Fruit fly (Drosophila melanogaster) whole organism, embryonic: Measurements from ENCODE around the gene CheB38b.

ENCODE experiments used
- ATbp ChIP-seq: fragments of 200-800 bp; sonication (Bioruptor generic); optimal IDR thresholded peaks from 2 replicates; lab custom pipeline; 2017; ENCODE audit warnings: missing biosample characterization, mild to moderate bottlenecking, missing genetic modification characterization, missing genetic modification reagents
- Aef1 ChIP-seq: fragments of 200-800 bp; sonication (Bioruptor generic); IDR thresholded peaks from 3 replicates; pipeline ENCODE4 v1.3.6; 2022; ENCODE audit warnings: missing biosample characterization, missing genetic modification characterization
- Awh ChIP-seq: fragments of 200-800 bp; sonication (Bioruptor generic); IDR thresholded peaks from 2 replicates; pipeline ENCODE4, ENCODE4 v1.3.6; 2022; ENCODE audit warnings: missing biosample characterization, missing genetic modification characterization
- Blimp-1 ChIP-seq: fragments of 200-800 bp; sonication (Bioruptor generic); optimal IDR thresholded peaks from 3 replicates; lab custom pipeline; 2018; ENCODE audit warnings: missing biosample characterization, missing genetic modification characterization, mild to moderate bottlenecking, moderate library complexity, missing genetic modification reagents
- CG10543 ChIP-seq: fragments of 200-800 bp; sonication (Bioruptor generic); optimal IDR thresholded peaks from 3 replicates; lab custom pipeline; 2017; ENCODE audit warnings: missing biosample characterization, mild to moderate bottlenecking, missing genetic modification characterization, moderate library complexity
- CG1233 ChIP-seq: fragments of 200-800 bp; sonication (Bioruptor generic); optimal IDR thresholded peaks from 4 replicates; lab custom pipeline; 2018; ENCODE audit warnings: missing biosample characterization, mild to moderate bottlenecking, missing genetic modification characterization
- CG12769 ChIP-seq: fragments of 200-800 bp; sonication (Bioruptor generic); optimal IDR thresholded peaks from 2 replicates; lab custom pipeline; 2019; ENCODE audit warnings: missing biosample characterization, mild to moderate bottlenecking, missing genetic modification characterization, moderate library complexity
- CG13287 ChIP-seq: fragments of 200-800 bp; sonication (Bioruptor generic); IDR thresholded peaks from 2 replicates; pipeline ENCODE4 v1.3.6; 2022; ENCODE audit warnings: missing biosample characterization, missing genetic modification characterization; ENCODE audit not compliant: partially characterized antibody
- CG13296 ChIP-seq: fragments of 200-800 bp; sonication (Bioruptor generic); optimal IDR thresholded peaks from 3 replicates; lab custom pipeline; 2018; ENCODE audit warnings: missing biosample characterization, mild to moderate bottlenecking, missing genetic modification characterization
- CG15011 ChIP-seq: fragments of 200-800 bp; sonication (Bioruptor generic); optimal IDR thresholded peaks from 3 replicates; lab custom pipeline; 2018; ENCODE audit warnings: missing biosample characterization, mild to moderate bottlenecking, missing genetic modification characterization
- CG31365 ChIP-seq: fragments of 200-800 bp; sonication (Bioruptor generic); optimal IDR thresholded peaks from 2 replicates; lab custom pipeline; 2018; ENCODE audit warnings: missing biosample characterization, mild to moderate bottlenecking, missing genetic modification characterization
- CG34224 ChIP-seq: fragments of 200-800 bp; sonication (Bioruptor generic); IDR thresholded peaks from 3 replicates; pipeline ENCODE4 v1.3.6; 2022; ENCODE audit warnings: missing biosample characterization, missing genetic modification characterization; ENCODE audit not compliant: partially characterized antibody
- CG4282 ChIP-seq: fragments of 200-800 bp; sonication (Bioruptor generic); optimal IDR thresholded peaks from 2 replicates; lab custom pipeline; 2016; ENCODE audit warnings: missing biosample characterization, missing genetic modification characterization
- CG5953 ChIP-seq: fragments of 200-800 bp; sonication (Bioruptor generic); IDR thresholded peaks from 2 replicates; pipeline ENCODE4 v1.3.6; 2022; ENCODE audit warnings: missing biosample characterization, missing genetic modification characterization
- CG6254 ChIP-seq: fragments of 200-800 bp; sonication (Bioruptor generic); optimal IDR thresholded peaks from 3 replicates; lab custom pipeline; 2017; ENCODE audit warnings: mild to moderate bottlenecking, missing biosample characterization, missing genetic modification reagents, missing genetic modification characterization
- CG6689 ChIP-seq: fragments of 200-800 bp; sonication (Bioruptor generic); IDR thresholded peaks from 2 replicates; pipeline ENCODE4 v1.3.6; 2022; ENCODE audit warnings: missing biosample characterization, missing genetic modification characterization
- CG6813 ChIP-seq: fragments of 200-800 bp; sonication (Bioruptor generic); optimal IDR thresholded peaks from 2 replicates; lab custom pipeline; 2017; ENCODE audit warnings: missing biosample characterization, missing genetic modification characterization, mild to moderate bottlenecking, moderate library complexity, missing genetic modification reagents
- CG9817 ChIP-seq: fragments of 200-800 bp; sonication (Bioruptor generic); optimal IDR thresholded peaks from 2 replicates; lab custom pipeline; 2018; ENCODE audit warnings: missing biosample characterization, mild to moderate bottlenecking, missing genetic modification characterization, moderate library complexity
- D19B ChIP-seq: fragments of 200-800 bp; sonication (Bioruptor generic); optimal IDR thresholded peaks from 2 replicates; lab custom pipeline; 2017; ENCODE audit warnings: missing biosample characterization, mild to moderate bottlenecking, missing genetic modification characterization
- Dip2 ChIP-seq: fragments of 200-800 bp; sonication (Bioruptor generic); IDR thresholded peaks from 2 replicates; pipeline ENCODE4 v1.3.6; 2022; ENCODE audit warnings: missing biosample characterization, missing genetic modification characterization
- Dref ChIP-seq: fragments of 200-800 bp; sonication (Bioruptor generic); IDR thresholded peaks from 2 replicates; pipeline ENCODE4 v1.3.6; 2022; ENCODE audit warnings: missing biosample characterization, missing genetic modification characterization
- Elba2 ChIP-seq: fragments of 200-800 bp; sonication (Bioruptor generic); optimal IDR thresholded peaks from 3 replicates; lab custom pipeline; 2016; ENCODE audit warnings: missing biosample characterization, missing genetic modification characterization
- Hr39 ChIP-seq: fragments of >200 bp; optimal IDR thresholded peaks from 2 replicates; lab custom pipeline; 2017
- MESR4 ChIP-seq: fragments of 200-800 bp; sonication (Bioruptor generic); optimal IDR thresholded peaks from 2 replicates; lab custom pipeline; 2018; ENCODE audit warnings: missing biosample characterization, mild to moderate bottlenecking, missing genetic modification characterization, moderate library complexity
- Med ChIP-seq: fragments of 200-800 bp; sonication (Bioruptor generic); peaks from one replicate; lab custom pipeline; 2016; ENCODE audit warnings: missing biosample characterization, missing genetic modification characterization, mild to moderate bottlenecking, inconsistent platforms, moderate library complexity
- PHDP ChIP-seq: fragments of 200-800 bp; sonication (Bioruptor generic); optimal IDR thresholded peaks from 3 replicates; lab custom pipeline; 2018; ENCODE audit warnings: missing biosample characterization, mild to moderate bottlenecking, missing genetic modification characterization, moderate library complexity
- Tbp ChIP-seq: fragments of >200 bp; optimal IDR thresholded peaks from 2 replicates; lab custom pipeline; 2018; ENCODE audit warnings: missing biosample characterization, missing genetic modification characterization
- Trl ChIP-seq, 3 experiments: fragments of >200 bp in 2 of 3; fragments of 200-800 bp in 1 of 3; sonication (Bioruptor generic) in 1 of 3; optimal IDR thresholded peaks; 2 replicates in 1 of 3; 3 replicates in 2 of 3; lab custom pipeline; 2016 to 2017; ENCODE audit warnings: missing biosample characterization in 1 of 3, missing genetic modification characterization in 1 of 3
- ato ChIP-seq: fragments of 200-800 bp; sonication (Bioruptor generic); IDR thresholded peaks from 2 replicates; pipeline ENCODE4 v1.3.6; 2022; ENCODE audit warnings: missing biosample characterization, missing genetic modification characterization; ENCODE audit not compliant: partially characterized antibody
- chm ChIP-seq: fragments of 200-800 bp; sonication (Bioruptor generic); IDR thresholded peaks from 2 replicates; pipeline ENCODE4 v1.3.6; 2022; ENCODE audit warnings: missing biosample characterization, missing genetic modification characterization
- dysf ChIP-seq: fragments of 200-800 bp; sonication (Bioruptor generic); IDR thresholded peaks from 3 replicates; pipeline ENCODE4 v1.3.6; 2022; ENCODE audit warnings: missing biosample characterization, missing genetic modification characterization
- fd3F ChIP-seq: fragments of 200-800 bp; sonication (Bioruptor generic); optimal IDR thresholded peaks from 2 replicates; lab custom pipeline; 2018; ENCODE audit warnings: missing biosample characterization, mild to moderate bottlenecking, missing genetic modification characterization, moderate library complexity
- gsb ChIP-seq: fragments of 200-800 bp; sonication (Bioruptor generic); IDR thresholded peaks from 2 replicates; pipeline ENCODE4 v1.3.6; 2022; ENCODE audit warnings: missing biosample characterization, missing genetic modification characterization
- hbn ChIP-seq: fragments of 200-800 bp; sonication (Bioruptor generic); IDR thresholded peaks from 2 replicates; pipeline ENCODE4 v1.3.6; 2022; ENCODE audit warnings: missing biosample characterization, missing genetic modification characterization; ENCODE audit not compliant: partially characterized antibody
- hth ChIP-seq: fragments of >200 bp; optimal IDR thresholded peaks from 2 replicates; lab custom pipeline; 2017; ENCODE audit warnings: inconsistent platforms
- mirr ChIP-seq: fragments of 200-800 bp; sonication (Bioruptor generic); optimal IDR thresholded peaks from 3 replicates; lab custom pipeline; 2018; ENCODE audit warnings: missing biosample characterization, mild to moderate bottlenecking, missing genetic modification characterization
- mld ChIP-seq: fragments of 200-800 bp; sonication (Bioruptor generic); IDR thresholded peaks from 3 replicates; pipeline ENCODE4 v1.3.6; 2022; ENCODE audit warnings: missing biosample characterization, missing genetic modification characterization; ENCODE audit not compliant: partially characterized antibody
- phol ChIP-seq: fragments of 200-800 bp; sonication (Bioruptor generic); optimal IDR thresholded peaks from 3 replicates; lab custom pipeline; 2018; ENCODE audit warnings: missing biosample characterization, mild to moderate bottlenecking, missing genetic modification characterization, moderate library complexity
- prd ChIP-seq, 3 experiments: fragments of >200 bp in 2 of 3; fragments of 200-800 bp in 1 of 3; sonication (Bioruptor generic) in 1 of 3; optimal IDR thresholded peaks in 2 of 3; IDR thresholded peaks in 1 of 3; 2 replicates in 2 of 3; 3 replicates in 1 of 3; pipeline versions ENCODE4 v1.3.6 to Lab custom; 2017 to 2022; ENCODE audit warnings: missing biosample characterization in 1 of 3, missing genetic modification characterization in 1 of 3
- row ChIP-seq: fragments of 200-800 bp; sonication (Bioruptor generic); IDR thresholded peaks from 3 replicates; pipeline ENCODE4 v1.3.6; 2022; ENCODE audit warnings: missing biosample characterization, missing genetic modification characterization
- run ChIP-seq: fragments of 200-800 bp; sonication (Bioruptor generic); optimal IDR thresholded peaks from 3 replicates; lab custom pipeline; 2018; ENCODE audit warnings: missing biosample characterization, mild to moderate bottlenecking, missing genetic modification characterization
- schlank ChIP-seq: fragments of 200-800 bp; sonication (Bioruptor generic); optimal IDR thresholded peaks from 2 replicates; lab custom pipeline; 2018; ENCODE audit warnings: missing biosample characterization, mild to moderate bottlenecking, missing genetic modification characterization
- slbo ChIP-seq: fragments of 200-800 bp; sonication (Bioruptor generic); IDR thresholded peaks from 2 replicates; pipeline ENCODE4 v1.3.6; 2022; ENCODE audit warnings: missing biosample characterization, missing genetic modification characterization
- sob ChIP-seq: fragments of 200-800 bp; sonication (Bioruptor generic); IDR thresholded peaks from 2 replicates; pipeline ENCODE4 v1.3.6; 2022; ENCODE audit warnings: missing biosample characterization, missing genetic modification characterization
- tap ChIP-seq: fragments of 200-800 bp; optimal IDR thresholded peaks from 3 replicates; lab custom pipeline; 2019; ENCODE audit warnings: missing biosample characterization, mild to moderate bottlenecking, missing genetic modification characterization, moderate library complexity
- tgo ChIP-seq: fragments of 200-800 bp; sonication (Bioruptor generic); IDR thresholded peaks from 3 replicates; pipeline ENCODE4 v1.3.6; 2022; ENCODE audit warnings: missing biosample characterization, missing genetic modification characterization
- wek ChIP-seq: fragments of 200-800 bp; sonication (Bioruptor generic); optimal IDR thresholded peaks from 3 replicates; lab custom pipeline; 2018; ENCODE audit warnings: missing biosample characterization, mild to moderate bottlenecking, missing genetic modification characterization, moderate library complexity
- z ChIP-seq: fragments of 200-800 bp; sonication (Bioruptor generic); IDR thresholded peaks from 3 replicates; pipeline ENCODE4 v1.3.6; 2022; ENCODE audit warnings: missing biosample characterization, missing genetic modification characterization

CheB38b gene

DNA sequence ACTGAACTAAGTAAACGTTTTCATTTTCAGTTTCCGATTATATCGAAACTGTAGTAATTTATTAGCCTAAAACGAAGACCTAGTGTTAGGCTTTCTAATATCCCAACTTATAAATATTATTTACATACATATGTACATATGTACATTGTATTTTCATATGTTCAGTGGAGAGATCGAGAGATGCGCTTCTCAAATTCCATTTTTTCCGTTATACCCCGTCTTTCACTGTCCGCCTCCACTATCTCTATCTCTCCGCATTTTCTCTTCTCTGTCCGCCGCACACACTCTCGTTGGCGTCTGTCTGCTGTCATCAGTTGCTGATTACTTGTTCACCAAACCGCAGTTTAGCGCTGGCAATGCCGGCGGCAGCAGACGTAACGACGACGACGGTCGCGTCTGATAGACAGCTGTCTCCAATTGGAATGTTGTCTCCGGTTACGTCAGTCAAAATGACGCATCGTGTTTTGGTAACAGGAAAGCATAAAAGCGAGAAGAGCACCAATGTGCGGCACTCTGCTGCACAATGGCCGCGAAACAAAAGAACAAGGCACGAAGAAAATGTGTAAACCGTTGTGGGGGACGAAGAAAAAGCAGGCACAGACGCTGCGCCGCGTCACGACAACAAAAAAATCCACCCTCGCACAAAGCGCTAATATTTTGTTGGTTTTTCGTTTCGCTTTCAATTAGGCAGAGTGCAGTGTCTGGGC is 5.6 kb upstream of the CheB38b start, which contains the start of gene CG9331 (continued):
- 0 out of 2 replicates have a peak, but pooled peaks have one; percentile 3 for TF ChIP-seq CG5953 (GFP tag; lab: Robert Waterston, UW)
- TF ChIP-seq CG12769 (tag; lab: Kevin White, UChicago) = peak; percentile 33
- peak; percentile 55 to 66 for TF ChIP-seq Trl (optimal IDR thresholded peaks at IDR 0.05; lab: Kevin White, UChicago)
- TF ChIP-seq Trl (GFP tag; optimal IDR thresholded peaks at IDR 0.05; lab: Kevin White, UChicago) = no peak
- TF ChIP-seq prd (optimal IDR thresholded peaks at IDR 0.05; lab: Kevin White, UChicago) = no peak
- TF ChIP-seq prd (GFP tag; IDR thresholded peaks at IDR 0.05; lab: Robert Waterston, UW) = no peak
- peak; percentile 85 for TF ChIP-seq Elba2 (GFP tag; lab: Kevin White, UChicago)
- TF ChIP-seq schlank (tag; lab: Kevin White, UChicago) = no peak
- peak; percentile 36 for TF ChIP-seq CG6254 (GFP tag; lab: Kevin White, UChicago)
- peak; percentile 33; the same call in 1 of the 2 replicates for TF ChIP-seq CG13287
- TF ChIP-seq CG6689 = no peak
- TF ChIP-seq phol (tag; lab: Kevin White, UChicago) = no peak
- TF ChIP-seq Tbp (GFP tag; lab: Kevin White, UChicago) = no peak
- TF ChIP-seq CG4282 (GFP tag; lab: Kevin White, UChicago) = no peak
- peak; percentile 20 for TF ChIP-seq wek (GFP tag; lab: Kevin White, UChicago)
- no peak for TF ChIP-seq Hr39 (lab: Kevin White, UChicago)
- no peak for TF ChIP-seq slbo
- no peak for TF ChIP-seq Awh (GFP tag; lab: Robert Waterston, UW)
- no peak for TF ChIP-seq D19B (GFP tag; lab: Kevin White, UChicago)
- TF ChIP-seq row (GFP tag; lab: Robert Waterston, UW) = peak; percentile 5
- TF ChIP-seq ato (GFP tag; lab: Robert Waterston, UW) = peak; percentile 59; the same call in 1 of the 2 replicates
- TF ChIP-seq Med (GFP tag; lab: Kevin White, UChicago) = peak; percentile 90
- TF ChIP-seq hbn (GFP tag; lab: Robert Waterston, UW) = 0 out of 2 replicates have a peak, but pooled peaks have one; percentile 23
- peak; percentile 88 for TF ChIP-seq run (tag; lab: Kevin White, UChicago)
- no peak for TF ChIP-seq CG15011 (GFP tag; lab: Kevin White, UChicago)
- TF ChIP-seq PHDP (tag; lab: Kevin White, UChicago) = no peak
- no peak for TF ChIP-seq MESR4 (GFP tag; lab: Kevin White, UChicago)
- TF ChIP-seq chm (GFP tag; lab: Robert Waterston, UW) = peak; percentile 64; the same call in 1 of the 2 replicates
- TF ChIP-seq ATbp (GFP tag; lab: Kevin White, UChicago) = no peak
- no peak for TF ChIP-seq CG13296
- no peak for TF ChIP-seq tap
- TF ChIP-seq sob (GFP tag; lab: Robert Waterston, UW) = 0 out of 2 replicates have a peak, but pooled peaks have one; percentile 45
- no peak for TF ChIP-seq gsb (GFP tag; lab: Robert Waterston, UW)
- 0 out of 3 replicates have a peak, but pooled peaks have one; percentile 47 for TF ChIP-seq mld (GFP tag; lab: Robert Waterston, UW)
- peak; percentile 74 for TF ChIP-seq mirr (GFP tag; lab: Kevin White, UChicago)
- 0 out of 3 replicates have a peak, but pooled peaks have one; percentile 28 for TF ChIP-seq Aef1 (GFP tag; lab: Robert Waterston, UW)
- no peak for TF ChIP-seq z (GFP tag; lab: Robert Waterston, UW)
- TF ChIP-seq CG34224 (GFP tag; lab: Robert Waterston, UW) = peak; percentile 59; the same call in 2 of the 3 replicates
- TF ChIP-seq hth (lab: Kevin White, UChicago) = no peak
- TF ChIP-seq CG1233 (GFP tag; lab: Kevin White, UChicago) = no peak
- TF ChIP-seq CG31365 (tag; lab: Kevin White, UChicago) = no peak
- TF ChIP-seq Blimp-1 (GFP tag; lab: Kevin White, UChicago) = peak; percentile 76
- TF ChIP-seq CG10543 (GFP tag; lab: Kevin White, UChicago) = peak; percentile 66
- peak; percentile 38 for TF ChIP-seq CG6813 (GFP tag; lab: Kevin White, UChicago)
- no peak for TF ChIP-seq CG9817 (tag; lab: Kevin White, UChicago)
- TF ChIP-seq tgo = no peak
- no peak for TF ChIP-seq dysf
- TF ChIP-seq Dref (GFP tag; lab: Robert Waterston, UW) = no peak
- TF ChIP-seq fd3F (GFP tag; lab: Kevin White, UChicago) = no peak
- no peak for TF ChIP-seq Dip2 (GFP tag; lab: Robert Waterston, UW)
